Fruit fly (Drosophila melanogaster) whole organism, embryonic: ENCODE results near the gene Cpr78Cb.

Source experiments
- BEAF-32 ChIP-seq: fragments of 200-800 bp; sonication (Bioruptor generic); optimal IDR thresholded peaks from 3 replicates; lab custom pipeline; 2017; ENCODE audit warnings: missing biosample characterization, missing genetic modification characterization, mild to moderate bottlenecking, moderate library complexity, missing genetic modification reagents
- C15 ChIP-seq: fragments of 200-800 bp; sonication (Bioruptor generic); IDR thresholded peaks from 3 replicates; pipeline ENCODE4 v1.3.6; 2022; ENCODE audit warnings: missing biosample characterization, missing genetic modification characterization
- CG10147 ChIP-seq: fragments of 200-800 bp; sonication (Bioruptor generic); optimal IDR thresholded peaks from 2 replicates; lab custom pipeline; 2019; ENCODE audit warnings: missing biosample characterization, mild to moderate bottlenecking, missing genetic modification characterization, moderate library complexity
- CG1024 ChIP-seq: fragments of 200-800 bp; sonication (Bioruptor generic); IDR thresholded peaks from 2 replicates; pipeline ENCODE4 v1.3.6; 2022; ENCODE audit warnings: missing biosample characterization, missing genetic modification characterization
- CG10267 ChIP-seq: fragments of 200-800 bp; sonication (Bioruptor generic); optimal IDR thresholded peaks from 2 replicates; lab custom pipeline; 2018; ENCODE audit warnings: missing biosample characterization, mild to moderate bottlenecking, missing genetic modification characterization, moderate library complexity
- CG11456 ChIP-seq: fragments of 200-800 bp; sonication (Bioruptor generic); IDR thresholded peaks from 3 replicates; pipeline ENCODE4 v1.3.6; 2022; ENCODE audit warnings: missing biosample characterization, missing genetic modification characterization
- CG11560 ChIP-seq: fragments of 200-800 bp; sonication (Bioruptor generic); IDR thresholded peaks from 3 replicates; pipeline ENCODE4 v1.3.6; 2022; ENCODE audit warnings: missing biosample characterization, missing genetic modification characterization
- CG12744 ChIP-seq: fragments of 200-800 bp; sonication (Bioruptor generic); optimal IDR thresholded peaks from 2 replicates; lab custom pipeline; 2016; ENCODE audit warnings: missing biosample characterization, missing genetic modification characterization
- CG14441 ChIP-seq: fragments of 200-800 bp; sonication (Bioruptor generic); IDR thresholded peaks from 2 replicates; pipeline ENCODE4 v1.3.6; 2022; ENCODE audit warnings: missing biosample characterization, missing genetic modification characterization
- CG15011 ChIP-seq: fragments of 200-800 bp; sonication (Bioruptor generic); optimal IDR thresholded peaks from 3 replicates; lab custom pipeline; 2018; ENCODE audit warnings: missing biosample characterization, mild to moderate bottlenecking, missing genetic modification characterization
- CG15073 ChIP-seq: fragments of 200-800 bp; sonication (Bioruptor generic); optimal IDR thresholded peaks from 2 replicates; lab custom pipeline; 2016; ENCODE audit warnings: missing biosample characterization, missing genetic modification characterization
- CG16815 ChIP-seq: fragments of 200-800 bp; sonication (Bioruptor generic); optimal IDR thresholded peaks from 3 replicates; lab custom pipeline; 2017; ENCODE audit warnings: missing biosample characterization, mild to moderate bottlenecking, missing genetic modification characterization
- CG17186 ChIP-seq: fragments of 200-800 bp; sonication (Bioruptor generic); optimal IDR thresholded peaks from 3 replicates; lab custom pipeline; 2017; ENCODE audit warnings: missing biosample characterization, missing genetic modification reagents, missing genetic modification characterization
- CG17361 ChIP-seq: fragments of 200-800 bp; sonication (Bioruptor generic); IDR thresholded peaks from 3 replicates; pipeline ENCODE4 v1.3.6; 2022; ENCODE audit warnings: missing biosample characterization, missing genetic modification characterization
- CG17912 ChIP-seq: fragments of 200-800 bp; sonication (Bioruptor generic); optimal IDR thresholded peaks from 2 replicates; lab custom pipeline; 2018; ENCODE audit warnings: missing biosample characterization, mild to moderate bottlenecking, missing genetic modification characterization
- CG18619 ChIP-seq: fragments of 200-800 bp; sonication (Bioruptor generic); optimal IDR thresholded peaks from 3 replicates; lab custom pipeline; 2017; ENCODE audit warnings: missing biosample characterization, mild to moderate bottlenecking, missing genetic modification characterization
- CG18764 ChIP-seq: fragments of 200-800 bp; sonication (Bioruptor generic); optimal IDR thresholded peaks from 3 replicates; lab custom pipeline; 2016; ENCODE audit warnings: missing biosample characterization, missing genetic modification characterization
- CG2875 ChIP-seq: fragments of 200-800 bp; sonication (Bioruptor generic); optimal IDR thresholded peaks from 2 replicates; lab custom pipeline; 2017; ENCODE audit warnings: missing biosample characterization, mild to moderate bottlenecking, missing genetic modification characterization, missing genetic modification reagents
- CG31388 ChIP-seq: fragments of 200-800 bp; sonication (Bioruptor generic); optimal IDR thresholded peaks from 2 replicates; lab custom pipeline; 2016; ENCODE audit warnings: missing biosample characterization, missing genetic modification characterization
- CG32772 ChIP-seq: fragments of 200-800 bp; sonication (Bioruptor generic); IDR thresholded peaks from 2 replicates; pipeline ENCODE4 v1.3.6; 2022; ENCODE audit warnings: missing biosample characterization, missing genetic modification characterization
- CG34422 ChIP-seq: fragments of 200-800 bp; sonication (Bioruptor generic); IDR thresholded peaks from 3 replicates; pipeline ENCODE4 v1.3.6; 2022; ENCODE audit warnings: missing biosample characterization, missing genetic modification characterization
- CG4617 ChIP-seq: fragments of 200-800 bp; sonication (Bioruptor generic); optimal IDR thresholded peaks from 3 replicates; lab custom pipeline; 2016; ENCODE audit warnings: missing biosample characterization, missing genetic modification characterization, borderline replicate concordance
- CG7786 ChIP-seq: fragments of 200-800 bp; sonication (Bioruptor generic); optimal IDR thresholded peaks from 2 replicates; lab custom pipeline; 2016; ENCODE audit warnings: missing biosample characterization, missing genetic modification characterization
- CG7839 ChIP-seq: fragments of 200-800 bp; sonication (Bioruptor generic); optimal IDR thresholded peaks from 3 replicates; lab custom pipeline; 2018; ENCODE audit warnings: missing biosample characterization, mild to moderate bottlenecking, missing genetic modification characterization, moderate library complexity
- CG8924 ChIP-seq: fragments of 200-800 bp; optimal IDR thresholded peaks from 3 replicates; lab custom pipeline; 2019; ENCODE audit warnings: missing biosample characterization, mild to moderate bottlenecking, missing genetic modification characterization, moderate library complexity
- CoRest ChIP-seq: fragments of 200-800 bp; sonication (Bioruptor generic); optimal IDR thresholded peaks from 3 replicates; lab custom pipeline; 2018; ENCODE audit warnings: missing biosample characterization, mild to moderate bottlenecking, missing genetic modification characterization, moderate library complexity
- CrebB ChIP-seq: fragments of 200-800 bp; sonication (Bioruptor generic); optimal IDR thresholded peaks from 3 replicates; lab custom pipeline; 2018; ENCODE audit warnings: missing biosample characterization, mild to moderate bottlenecking, missing genetic modification characterization
- Dbx ChIP-seq: fragments of 200-800 bp; sonication (Bioruptor generic); IDR thresholded peaks from 3 replicates; pipeline ENCODE4 v1.3.6; 2022; ENCODE audit warnings: missing biosample characterization, missing genetic modification characterization
- Drgx ChIP-seq: fragments of 200-800 bp; sonication (Bioruptor generic); IDR thresholded peaks from 2 replicates; pipeline ENCODE4 v1.3.6; 2022; ENCODE audit warnings: missing biosample characterization, missing genetic modification characterization
- E2f1 ChIP-seq: fragments of 200-800 bp; sonication (Bioruptor generic); IDR thresholded peaks from 2 replicates; pipeline ENCODE4 v1.3.6; 2022; ENCODE audit warnings: missing biosample characterization, missing genetic modification characterization
- Fer3 ChIP-seq: fragments of 200-800 bp; sonication (Bioruptor generic); optimal IDR thresholded peaks from 2 replicates; lab custom pipeline; 2018; ENCODE audit warnings: missing biosample characterization, mild to moderate bottlenecking, missing genetic modification characterization, moderate library complexity
- Gug ChIP-seq: fragments of 200-800 bp; sonication (Bioruptor generic); IDR thresholded peaks from 4 replicates; pipeline ENCODE4 v1.3.6; 2022; ENCODE audit warnings: missing biosample characterization, missing genetic modification characterization
- Hr3 ChIP-seq: fragments of 200-800 bp; sonication (Bioruptor generic); optimal IDR thresholded peaks from 3 replicates; lab custom pipeline; 2016; ENCODE audit warnings: missing biosample characterization, missing genetic modification characterization
- MESR4 ChIP-seq: fragments of 200-800 bp; sonication (Bioruptor generic); optimal IDR thresholded peaks from 2 replicates; lab custom pipeline; 2018; ENCODE audit warnings: missing biosample characterization, mild to moderate bottlenecking, missing genetic modification characterization, moderate library complexity
- Neu2 ChIP-seq: fragments of 200-800 bp; sonication (Bioruptor generic); optimal IDR thresholded peaks from 3 replicates; lab custom pipeline; 2016; ENCODE audit warnings: missing biosample characterization, missing genetic modification characterization, borderline replicate concordance
- az2 ChIP-seq: fragments of 200-800 bp; sonication (Bioruptor generic); optimal IDR thresholded peaks from 3 replicates; lab custom pipeline; 2016; ENCODE audit warnings: missing biosample characterization, missing genetic modification characterization
- eve ChIP-seq, 2 experiments: fragments of >200 bp; optimal IDR thresholded peaks; 2 replicates each; lab custom pipeline; 2017; ENCODE audit warnings: missing biosample characterization in 2 of 2, missing genetic modification characterization in 2 of 2
- fu2 ChIP-seq: fragments of 200-800 bp; sonication (Bioruptor generic); optimal IDR thresholded peaks from 2 replicates; lab custom pipeline; 2016; ENCODE audit warnings: missing biosample characterization, missing genetic modification characterization
- grau ChIP-seq: fragments of 200-800 bp; optimal IDR thresholded peaks from 3 replicates; lab custom pipeline; 2019; ENCODE audit warnings: missing biosample characterization, mild to moderate bottlenecking, missing genetic modification characterization, moderate library complexity
- ind ChIP-seq: fragments of 200-800 bp; sonication (Bioruptor generic); optimal IDR thresholded peaks from 3 replicates; lab custom pipeline; 2016; ENCODE audit warnings: missing biosample characterization, missing genetic modification characterization
- mirr ChIP-seq: fragments of 200-800 bp; sonication (Bioruptor generic); optimal IDR thresholded peaks from 3 replicates; lab custom pipeline; 2018; ENCODE audit warnings: missing biosample characterization, mild to moderate bottlenecking, missing genetic modification characterization
- nau ChIP-seq: fragments of 200-800 bp; sonication (Bioruptor generic); optimal IDR thresholded peaks from 3 replicates; lab custom pipeline; 2017; ENCODE audit warnings: missing biosample characterization, mild to moderate bottlenecking, missing genetic modification characterization, missing genetic modification reagents
- pho ChIP-seq: fragments of 200-800 bp; sonication (Bioruptor generic); optimal IDR thresholded peaks from 2 replicates; lab custom pipeline; 2016; ENCODE audit warnings: missing biosample characterization, missing genetic modification characterization
- sim ChIP-seq: fragments of 200-800 bp; sonication (Bioruptor generic); IDR thresholded peaks from 2 replicates; pipeline ENCODE4 v1.3.6; 2022; ENCODE audit warnings: missing biosample characterization, missing genetic modification characterization
- tin ChIP-seq: fragments of 200-800 bp; sonication (Bioruptor generic); optimal IDR thresholded peaks from 3 replicates; lab custom pipeline; 2016; ENCODE audit warnings: missing biosample characterization, missing genetic modification characterization
- toy ChIP-seq: fragments of 200-800 bp; sonication (Bioruptor generic); IDR thresholded peaks from 2 replicates; pipeline ENCODE4 v1.3.6; 2022; ENCODE audit warnings: missing biosample characterization, missing genetic modification characterization
- trh ChIP-seq: fragments of 200-800 bp; sonication (Bioruptor generic); optimal IDR thresholded peaks from 2 replicates; lab custom pipeline; 2016; ENCODE audit warnings: missing biosample characterization, missing genetic modification characterization
- ttk ChIP-seq: fragments of 200-800 bp; sonication (Bioruptor generic); IDR thresholded peaks from 2 replicates; pipeline ENCODE4 v2.1.2; 2022; ENCODE audit warnings: missing biosample characterization, missing genetic modification characterization
- unpg ChIP-seq: fragments of 200-800 bp; sonication (Bioruptor generic); optimal IDR thresholded peaks from 3 replicates; lab custom pipeline; 2018; ENCODE audit warnings: missing biosample characterization, mild to moderate bottlenecking, missing genetic modification characterization, moderate library complexity

Gene Cpr78Cb

DNA sequence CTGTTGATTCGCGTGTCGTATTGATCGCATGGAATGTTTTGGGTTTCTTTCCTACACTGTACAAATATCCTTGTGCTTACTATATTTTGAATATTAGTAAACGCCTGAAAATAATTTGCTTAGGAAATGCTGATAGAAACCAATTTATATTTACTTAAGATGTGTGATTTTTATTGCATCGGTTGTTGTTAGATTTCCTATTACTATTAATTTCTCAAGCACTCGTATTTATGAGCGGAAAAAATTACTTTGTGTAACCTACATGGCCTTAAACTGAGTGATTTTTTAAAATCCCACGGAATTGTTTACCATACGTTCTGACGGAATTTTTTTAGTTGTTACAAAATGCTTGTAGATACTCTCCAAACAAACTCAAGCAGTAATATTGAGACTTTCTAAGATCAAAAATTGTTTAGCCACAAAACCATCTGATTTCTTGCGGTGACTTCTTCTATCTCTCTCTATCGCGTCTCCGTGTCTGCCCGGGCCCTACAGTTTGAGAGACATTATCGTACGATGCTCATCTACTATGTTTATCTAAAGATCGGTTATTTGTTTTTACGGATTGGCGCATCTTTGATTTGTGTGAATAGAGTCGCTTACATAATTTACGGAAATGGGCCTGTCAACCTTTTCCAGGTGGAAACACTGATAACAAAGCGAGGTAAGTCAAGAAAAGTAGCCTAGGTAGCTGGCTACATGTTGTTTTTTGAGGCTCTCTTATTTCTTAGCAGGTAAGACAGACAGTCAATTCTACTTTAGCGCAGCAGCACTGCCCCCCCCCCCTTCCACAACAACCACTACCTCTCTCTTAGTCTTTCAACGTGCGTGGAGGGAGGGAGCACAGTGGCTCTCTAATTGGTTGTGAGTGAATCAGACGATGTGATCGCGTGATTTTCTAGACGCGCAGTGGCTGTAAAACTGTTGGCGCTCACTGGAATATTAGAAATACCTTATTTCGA lies 17.7 kb upstream of the Cpr78Cb start (continued):
- TF ChIP-seq CG32772 (0 out of 2 replicates have a peak, but pooled peaks have one; percentile 11), CG34422 (GFP tag; lab: Robert Waterston, UW) (no peak), Drgx (GFP tag; lab: Robert Waterston, UW) (no peak), E2f1 (no peak), BEAF-32 (peak; percentile 16), CG17361 (GFP tag; lab: Robert Waterston, UW) (peak; percentile 91), CG7786 (peak; percentile 68), Dbx (GFP tag; lab: Robert Waterston, UW) (no peak; the same call in 2 of the 3 replicates), Fer3 (tag; lab: Kevin White, UChicago) (peak; percentile 44), pho (peak; percentile 47), MESR4 (GFP tag; lab: Kevin White, UChicago) (no peak), trh (GFP tag; lab: Kevin White, UChicago) (no peak), CG31388 (GFP tag; lab: Kevin White, UChicago) (peak; percentile 5), CG16815 (GFP tag; lab: Kevin White, UChicago) (peak; percentile 66), tin (GFP tag; lab: Kevin White, UChicago) (peak; percentile 32), CG11456 (GFP tag; lab: Robert Waterston, UW) (no peak), CG17912 (GFP tag; lab: Kevin White, UChicago) (no peak), CG11560 (tag; lab: Robert Waterston, UW) (no peak), mirr (peak; percentile 18), CG18619 (GFP tag; lab: Kevin White, UChicago) (peak; percentile 59), CG17186 (no peak), C15 (GFP tag; lab: Robert Waterston, UW) (no peak), Hr3 (GFP tag; lab: Kevin White, UChicago) (peak; percentile 47), eve (GFP tag; optimal IDR thresholded peaks at IDR 0.05; lab: Kevin White, UChicago) (peak in 1 of 2 experiments; percentile 92), Gug (GFP tag; lab: Robert Waterston, UW) (0 out of 4 replicates have a peak, but pooled peaks have one; percentile 5), CoRest (tag; lab: Kevin White, UChicago) (peak; percentile 76), sim (no peak), CG7839 (peak; percentile 81), toy (GFP tag; lab: Robert Waterston, UW) (no peak), ind (GFP tag; lab: Kevin White, UChicago) (peak; percentile 44), CG15073 (GFP tag; lab: Kevin White, UChicago) (peak; percentile 3), CG12744 (GFP tag; lab: Kevin White, UChicago) (no peak), ttk (0 out of 2 replicates have a peak, but pooled peaks have one; percentile 11), CrebB (tag; lab: Kevin White, UChicago) (no peak), CG4617 (GFP tag; lab: Kevin White, UChicago) (no peak), nau (GFP tag; lab: Kevin White, UChicago) (no peak), CG18764 (GFP tag; lab: Kevin White, UChicago) (no peak), Neu2 (GFP tag; lab: Kevin White, UChicago) (peak; percentile 26), grau (tag; lab: Kevin White, UChicago) (peak; percentile 72), CG14441 (peak; percentile 50; the same call in 1 of the 2 replicates), CG1024 (GFP tag; lab: Robert Waterston, UW) (no peak), CG2875 (GFP tag; lab: Kevin White, UChicago) (no peak), CG8924 (peak; percentile 68), CG10267 (tag; lab: Kevin White, UChicago) (peak; percentile 64), unpg (GFP tag; lab: Kevin White, UChicago) (peak; percentile 55), fu2 (peak; percentile 40), CG10147 (peak; percentile 41), az2 (GFP tag; lab: Kevin White, UChicago) (peak; percentile 75), CG15011 (GFP tag; lab: Kevin White, UChicago) (peak; percentile 43)
